Worm (Caenorhabditis elegans) whole organism, mixed stage, embryonic: ENCODE data around the gene set-30.
A peak's percentile ranks its signal among the peaks of the same experiment; 100 is the strongest.

Source experiments
- blmp-1 ChIP-seq: fragments of 150-350 bp; optimal IDR thresholded peaks from 2 replicates; lab custom pipeline; 2014; ENCODE audit warnings: missing biosample characterization, missing genetic modification characterization
- ceh-43 ChIP-seq: fragments of 200-800 bp; sonication (Bioruptor generic); optimal IDR thresholded peaks from 2 replicates; lab custom pipeline; 2018; ENCODE audit warnings: mild to moderate bottlenecking, missing genetic modification characterization, moderate library complexity, missing compliant biosample characterization
- ces-1 ChIP-seq: fragments of 150-350 bp; optimal IDR thresholded peaks from 2 replicates; lab custom pipeline; 2014; ENCODE audit warnings: missing biosample characterization, missing genetic modification reagents, missing genetic modification characterization
- elt-3 ChIP-seq: fragments of 150-350 bp; optimal IDR thresholded peaks from 2 replicates; lab custom pipeline; 2014; ENCODE audit warnings: missing biosample characterization, missing genetic modification characterization
- flh-1 ChIP-seq: fragments of 200-800 bp; sonication (Bioruptor generic); optimal IDR thresholded peaks from 2 replicates; lab custom pipeline; 2018; ENCODE audit warnings: mild to moderate bottlenecking, missing genetic modification characterization, moderate library complexity, missing compliant biosample characterization
- lin-13 ChIP-seq: fragments of 150-350 bp; optimal IDR thresholded peaks from 2 replicates; lab custom pipeline; 2014; ENCODE audit warnings: missing biosample characterization, missing genetic modification characterization
- mab-5 ChIP-seq: fragments of 150-350 bp; optimal IDR thresholded peaks from 2 replicates; lab custom pipeline; 2014; ENCODE audit warnings: missing biosample characterization, missing genetic modification characterization
- nhr-76 ChIP-seq: sonication (generic microtip); optimal IDR thresholded peaks from 2 replicates; lab custom pipeline; 2017; ENCODE audit warnings: missing biosample characterization, missing genetic modification characterization
- pha-4 ChIP-seq: fragments of 150-350 bp; optimal IDR thresholded peaks from 2 replicates; lab custom pipeline; 2018; ENCODE audit warnings: missing biosample characterization, missing genetic modification reagents, missing genetic modification characterization
- tbx-8 ChIP-seq: fragments of 200-800 bp; sonication (Bioruptor generic); optimal IDR thresholded peaks from 2 replicates; lab custom pipeline; 2018; ENCODE audit warnings: mild to moderate bottlenecking, missing genetic modification characterization, moderate library complexity, missing compliant biosample characterization
- unc-120 ChIP-seq: sonication (generic microtip); optimal IDR thresholded peaks from 2 replicates; lab custom pipeline; 2017; ENCODE audit warnings: missing genetic modification characterization, missing compliant biosample characterization; ENCODE audit not compliant: poor library complexity, severe bottlenecking
- unc-62 ChIP-seq: fragments of 150-350 bp; optimal IDR thresholded peaks from 2 replicates; lab custom pipeline; 2014; ENCODE audit warnings: missing biosample characterization, missing genetic modification reagents, missing genetic modification characterization
- ztf-11 ChIP-seq: fragments of 150-350 bp; optimal IDR thresholded peaks from 2 replicates; lab custom pipeline; 2014; ENCODE audit warnings: missing biosample characterization, missing genetic modification characterization

ce11 chrX:5033868-5034267 is 34.8 kb downstream of the set-30 start, which contains the start of gene ZC449.4:
- no peak for TF ChIP-seq ceh-43
- TF ChIP-seq unc-62 (GFP tag; lab: Kevin White, UChicago), result no peak
- peak; percentile 20 for TF ChIP-seq ces-1 (GFP tag; lab: Kevin White, UChicago)
- TF ChIP-seq blmp-1 (tag; lab: Kevin White, UChicago), result no peak
- no peak for TF ChIP-seq flh-1
- TF ChIP-seq mab-5 (tag; lab: Kevin White, UChicago), result no peak
- no peak for TF ChIP-seq ztf-11
- TF ChIP-seq tbx-8 (GFP tag; lab: Kevin White, UChicago), result no peak
- no peak for TF ChIP-seq nhr-76 (tag; lab: Kevin White, UChicago)
- TF ChIP-seq elt-3 (tag; lab: Kevin White, UChicago), result no peak
- TF ChIP-seq unc-120, result no peak
- no peak for TF ChIP-seq lin-13 (tag; lab: Kevin White, UChicago)
- TF ChIP-seq pha-4 (tag; lab: Kevin White, UChicago), result no peak
